Worm (Caenorhabditis elegans) whole organism, late embryonic: Measurements from ENCODE around the gene W03D2.9.

Source experiments
- ceh-45 ChIP-seq: fragments of 200-800 bp; sonication (Bioruptor generic); IDR thresholded peaks from 2 replicates; pipeline ENCODE4 v1.3.6; 2022; ENCODE audit warnings: missing genetic modification reagents, missing genetic modification characterization, missing compliant biosample characterization
- ceh-48 ChIP-seq: sonication (generic microtip); optimal IDR thresholded peaks from 2 replicates; lab custom pipeline; 2016; ENCODE audit warnings: missing genetic modification characterization, inconsistent platforms, missing compliant biosample characterization
- hlh-30 ChIP-seq: sonication (generic microtip); optimal IDR thresholded peaks from 2 replicates; lab custom pipeline; 2017; ENCODE audit warnings: antibody characterized with exemption, missing genetic modification characterization, missing compliant biosample characterization; ENCODE audit not compliant: insufficient read depth

DNA sequence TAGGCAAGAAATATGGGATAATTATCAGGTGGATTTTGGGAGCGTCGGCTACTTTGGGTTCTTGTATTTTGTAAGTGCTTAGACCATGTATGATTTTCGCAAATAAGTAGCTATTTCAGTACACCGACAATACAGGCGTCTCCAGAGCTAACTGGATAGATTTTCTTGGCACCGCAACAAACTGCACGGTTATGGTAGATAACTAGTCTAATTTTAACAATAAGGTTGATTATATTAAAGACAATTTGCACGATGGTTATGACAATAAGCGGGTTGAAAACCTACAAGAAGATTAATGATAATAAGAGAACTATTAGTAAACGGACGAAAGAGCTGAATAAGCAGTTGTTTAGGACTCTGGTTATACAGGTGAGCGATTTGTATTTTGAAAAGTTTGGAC, 7.2 kb downstream of the W03D2.9 start:
- TF ChIP-seq ceh-45 (GFP tag; lab: Robert Waterston, UW) = no peak
- TF ChIP-seq hlh-30 (tag; lab: Kevin White, UChicago) = no peak
- no peak for TF ChIP-seq ceh-48
